Fruit fly (Drosophila melanogaster): Measurements from ENCODE around the gene halo.

DNA sequence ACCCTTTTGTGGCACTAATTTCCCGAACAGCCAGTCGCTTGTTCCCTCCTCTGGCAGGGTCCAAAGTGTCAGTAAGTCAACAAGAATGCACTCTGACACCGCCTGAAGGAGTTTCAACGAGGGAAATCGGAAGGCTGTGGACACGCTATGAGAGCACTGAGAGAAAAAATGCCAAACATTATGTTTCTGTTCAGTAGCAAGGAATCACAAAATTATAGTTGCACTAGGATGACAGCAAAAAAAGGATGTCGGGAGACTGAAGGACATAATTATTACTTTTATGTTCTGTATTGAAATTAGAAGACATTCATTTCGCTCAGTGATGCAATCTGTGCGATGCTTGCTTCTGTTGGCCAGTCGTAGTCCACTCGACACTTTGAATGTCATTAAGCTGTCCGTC lies 8.2 kb downstream of the halo start:
- TF ChIP-seq cnc (optimal IDR thresholded peaks at IDR 0.05) (no peak), CG14711 (tag; optimal IDR thresholded peaks at IDR 0.05) (no peak), cic (GFP tag; optimal IDR thresholded peaks at IDR 0.05) (no peak), Crg-1 (GFP tag; optimal IDR thresholded peaks at IDR 0.05) (no peak), kay (GFP tag; ENCODE audit: borderline replicate concordance) (no peak), CG11617 (GFP tag; optimal IDR thresholded peaks at IDR 0.05) (no peak)

All from whole organism, adult.